Worm (Caenorhabditis elegans) whole organism, early embryonic: ENCODE results near the gene nhr-51.

Experiments used
- B0310.2 ChIP-seq: sonication (generic microtip); optimal IDR thresholded peaks from 2 replicates; lab custom pipeline; 2016; ENCODE audit warnings: mild to moderate bottlenecking, missing genetic modification characterization, missing compliant biosample characterization
- ama-1 ChIP-seq: fragments of 150-350 bp; optimal IDR thresholded peaks from 2 replicates; lab custom pipeline; 2014
- ceh-36 ChIP-seq: sonication (generic microtip); optimal IDR thresholded peaks from 2 replicates; lab custom pipeline; 2016; ENCODE audit warnings: missing genetic modification characterization, inconsistent platforms, missing compliant biosample characterization
- flt-1 ChIP-seq: fragments of 200-800 bp; sonication (Bioruptor generic); IDR thresholded peaks from 2 replicates; pipeline ENCODE4 v1.3.6; 2022; ENCODE audit warnings: missing genetic modification characterization, missing compliant biosample characterization
- hmg-4 ChIP-seq: fragments of 200-800 bp; sonication (Bioruptor generic); optimal IDR thresholded peaks from 2 replicates; lab custom pipeline; 2018; ENCODE audit warnings: mild to moderate bottlenecking, missing genetic modification characterization, missing compliant biosample characterization
- scrt-1 ChIP-seq: fragments of 200-800 bp; sonication (Bioruptor generic); IDR thresholded peaks from 2 replicates; pipeline ENCODE4 v1.3.6; 2022; ENCODE audit warnings: missing genetic modification characterization, missing compliant biosample characterization
- sea-1 ChIP-seq: fragments of 200-800 bp; sonication (Bioruptor generic); conservative IDR thresholded peaks from 2 replicates; pipeline ENCODE4 v1.3.6; 2022; ENCODE audit warnings: missing genetic modification characterization, missing compliant biosample characterization

- TF ChIP-seq ama-1 (lab: Kevin White, UChicago) (no peak), flt-1 (GFP tag; lab: Robert Waterston, UW) (no peak), hmg-4 (GFP tag; lab: Kevin White, UChicago) (no peak), B0310.2 (tag; lab: Kevin White, UChicago) (no peak), scrt-1 (GFP tag; lab: Robert Waterston, UW) (no peak), ceh-36 (tag; lab: Kevin White, UChicago) (no peak), sea-1 (GFP tag; lab: Robert Waterston, UW) (no peak)
Observed at ce11 chrV:15661580-15661979, 12.2 kb upstream of the nhr-51 start.
